Worm (Caenorhabditis elegans): ENCODE data around the gene cyp-35B2.

DNA sequence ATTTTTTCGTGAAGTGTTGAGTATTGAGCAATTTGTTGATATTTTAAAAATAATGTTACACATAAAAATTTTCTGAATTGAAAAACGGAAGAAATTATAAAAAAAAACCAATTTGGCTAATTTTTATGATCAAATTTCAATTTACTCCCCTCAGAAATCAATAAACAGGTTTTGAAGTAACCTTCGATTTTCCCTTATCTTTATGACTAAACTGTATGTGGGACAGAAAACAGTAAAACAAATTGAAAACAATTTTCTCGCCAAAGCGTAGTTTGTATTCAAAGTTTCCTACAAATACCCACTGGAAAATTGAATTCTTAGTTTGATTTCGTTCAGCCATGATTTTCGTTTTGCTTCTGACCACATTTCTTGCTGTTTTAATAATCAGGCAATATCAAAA lies 3.2 kb upstream of the cyp-35B2 start, which contains the start of gene cyp-35B1:
- TF ChIP-seq med-1 (GFP tag; optimal IDR thresholded peaks at IDR 0.05; ENCODE audit: insufficient read depth) = no peak
- no peak for TF ChIP-seq klf-2 (GFP tag; conservative IDR thresholded peaks at IDR 0.05)
- TF ChIP-seq ztf-23 (GFP tag; IDR thresholded peaks at IDR 0.05) = no peak
- TF ChIP-seq flt-1 (GFP tag; IDR thresholded peaks at IDR 0.05) = no peak
- no peak for TF ChIP-seq ref-1 (GFP tag; conservative IDR thresholded peaks at IDR 0.05)
- no peak for TF ChIP-seq tab-1 (GFP tag; IDR thresholded peaks at IDR 0.05)
- TF ChIP-seq T22C8.4 (GFP tag; IDR thresholded peaks at IDR 0.05) = no peak
- TF ChIP-seq cog-1 (tag; optimal IDR thresholded peaks at IDR 0.05) = no peak
